Worm (Caenorhabditis elegans) whole organism, late embryonic: ENCODE data around the gene ZK105.3.

Experiments used
- C08G9.2 ChIP-seq: sonication (generic microtip); optimal IDR thresholded peaks from 2 replicates; lab custom pipeline; 2016; ENCODE audit warnings: mild to moderate bottlenecking, missing genetic modification characterization, moderate library complexity, missing compliant biosample characterization
- K02D7.2 ChIP-seq: sonication (generic microtip); optimal IDR thresholded peaks from 2 replicates; lab custom pipeline; 2017; ENCODE audit warnings: mild to moderate bottlenecking, missing genetic modification characterization, missing compliant biosample characterization
- Y22D7AL.16 ChIP-seq: sonication (generic microtip); optimal IDR thresholded peaks from 2 replicates; lab custom pipeline; 2016; ENCODE audit warnings: missing genetic modification characterization, missing compliant biosample characterization
- ahr-1 ChIP-seq: sonication (generic microtip); optimal IDR thresholded peaks from 2 replicates; lab custom pipeline; 2016; ENCODE audit warnings: missing genetic modification characterization, missing compliant biosample characterization
- ama-1 ChIP-seq: fragments of 150-350 bp; optimal IDR thresholded peaks from 2 replicates; lab custom pipeline; 2014
- ceh-18 ChIP-seq: sonication (generic microtip); optimal IDR thresholded peaks from 2 replicates; lab custom pipeline; 2016; ENCODE audit warnings: missing genetic modification characterization, missing compliant biosample characterization
- ceh-19 ChIP-seq: fragments of 200-800 bp; sonication (Bioruptor generic); optimal IDR thresholded peaks from 2 replicates; lab custom pipeline; 2018; ENCODE audit warnings: mild to moderate bottlenecking, missing genetic modification characterization, missing compliant biosample characterization
- ceh-2 ChIP-seq: sonication (generic microtip); optimal IDR thresholded peaks from 2 replicates; lab custom pipeline; 2016; ENCODE audit warnings: missing genotype, missing genetic modification characterization, missing compliant biosample characterization
- ceh-24 ChIP-seq: sonication (generic microtip); optimal IDR thresholded peaks from 2 replicates; lab custom pipeline; 2016; ENCODE audit warnings: mild to moderate bottlenecking, missing genetic modification characterization, missing compliant biosample characterization
- ceh-30 ChIP-seq: fragments of 150-350 bp; optimal IDR thresholded peaks from 2 replicates; lab custom pipeline; 2014; ENCODE audit warnings: missing biosample characterization, missing genetic modification characterization
- ceh-31 ChIP-seq: sonication (generic microtip); optimal IDR thresholded peaks from 2 replicates; lab custom pipeline; 2016; ENCODE audit warnings: missing genetic modification characterization, missing compliant biosample characterization
- ceh-34 ChIP-seq: sonication (generic microtip); optimal IDR thresholded peaks from 2 replicates; lab custom pipeline; 2016; ENCODE audit warnings: mild to moderate bottlenecking, missing genetic modification characterization, missing compliant biosample characterization
- ceh-45 ChIP-seq: fragments of 200-800 bp; sonication (Bioruptor generic); IDR thresholded peaks from 2 replicates; pipeline ENCODE4 v1.3.6; 2022; ENCODE audit warnings: missing genetic modification reagents, missing genetic modification characterization, missing compliant biosample characterization
- ceh-6 ChIP-seq: fragments of 200-800 bp; sonication (Bioruptor generic); optimal IDR thresholded peaks from 2 replicates; lab custom pipeline; 2018; ENCODE audit warnings: mild to moderate bottlenecking, missing genetic modification characterization, missing compliant biosample characterization
- ceh-9 ChIP-seq: sonication (generic microtip); optimal IDR thresholded peaks from 2 replicates; lab custom pipeline; 2016; ENCODE audit warnings: mild to moderate bottlenecking, missing genetic modification characterization, inconsistent platforms, missing compliant biosample characterization
- dmd-4 ChIP-seq: sonication (generic microtip); optimal IDR thresholded peaks from 2 replicates; lab custom pipeline; 2016; ENCODE audit warnings: borderline replicate concordance, missing genetic modification characterization, missing compliant biosample characterization
- dve-1 ChIP-seq: sonication (generic microtip); optimal IDR thresholded peaks from 2 replicates; lab custom pipeline; 2017; ENCODE audit warnings: antibody characterized with exemption, mild to moderate bottlenecking, missing genetic modification characterization, missing compliant biosample characterization
- elt-2 ChIP-seq: sonication (generic microtip); optimal IDR thresholded peaks from 2 replicates; lab custom pipeline; 2016; ENCODE audit warnings: missing genetic modification reagents, missing genetic modification characterization, missing compliant biosample characterization
- elt-4 ChIP-seq: sonication (generic microtip); optimal IDR thresholded peaks from 2 replicates; lab custom pipeline; 2016; ENCODE audit warnings: missing genetic modification characterization, missing compliant biosample characterization
- ets-4 ChIP-seq: sonication (generic microtip); optimal IDR thresholded peaks from 2 replicates; lab custom pipeline; 2016; ENCODE audit warnings: missing genetic modification characterization, missing compliant biosample characterization
- eyg-1 ChIP-seq: sonication (generic microtip); optimal IDR thresholded peaks from 2 replicates; lab custom pipeline; 2016; ENCODE audit warnings: missing genotype, missing genetic modification characterization, missing compliant biosample characterization
- fkh-10 ChIP-seq: fragments of 150-350 bp; optimal IDR thresholded peaks from 2 replicates; lab custom pipeline; 2014; ENCODE audit warnings: missing biosample characterization, missing genetic modification reagents, missing genetic modification characterization
- gmeb-2 ChIP-seq: sonication (generic microtip); optimal IDR thresholded peaks from 2 replicates; lab custom pipeline; 2016; ENCODE audit warnings: missing genetic modification characterization, inconsistent platforms, missing compliant biosample characterization
- hlh-15 ChIP-seq: sonication (generic microtip); optimal IDR thresholded peaks from 2 replicates; lab custom pipeline; 2016; ENCODE audit warnings: missing genetic modification characterization, missing compliant biosample characterization
- hlh-30 ChIP-seq: sonication (generic microtip); optimal IDR thresholded peaks from 2 replicates; lab custom pipeline; 2017; ENCODE audit warnings: antibody characterized with exemption, missing genetic modification characterization, missing compliant biosample characterization; ENCODE audit not compliant: insufficient read depth
- lin-11 ChIP-seq: fragments of 200-800 bp; sonication (Bioruptor generic); optimal IDR thresholded peaks from 2 replicates; lab custom pipeline; 2018; ENCODE audit warnings: mild to moderate bottlenecking, missing genetic modification characterization, missing compliant biosample characterization
- madf-2 ChIP-seq: sonication (generic microtip); optimal IDR thresholded peaks from 2 replicates; lab custom pipeline; 2017; ENCODE audit warnings: missing genetic modification characterization, missing compliant biosample characterization
- mec-3 ChIP-seq: sonication (generic microtip); optimal IDR thresholded peaks from 2 replicates; lab custom pipeline; 2016; ENCODE audit warnings: borderline replicate concordance, missing genetic modification characterization, missing compliant biosample characterization
- nfya-1 ChIP-seq: sonication (generic microtip); optimal IDR thresholded peaks from 2 replicates; lab custom pipeline; 2017; ENCODE audit warnings: missing genetic modification characterization, mild to moderate bottlenecking, missing compliant biosample characterization, antibody characterized with exemption, moderate library complexity
- nhr-11 ChIP-seq: fragments of 150-350 bp; optimal IDR thresholded peaks from 2 replicates; lab custom pipeline; 2014; ENCODE audit warnings: missing biosample characterization, missing genetic modification characterization
- pax-1 ChIP-seq: fragments of 150-350 bp; optimal IDR thresholded peaks from 2 replicates; lab custom pipeline; 2014; ENCODE audit warnings: missing biosample characterization, missing genetic modification characterization
- pha-4 ChIP-seq: fragments of 150-350 bp; optimal IDR thresholded peaks from 2 replicates; lab custom pipeline; 2018; ENCODE audit warnings: missing biosample characterization, missing genetic modification reagents, missing genetic modification characterization
- ref-2 ChIP-seq: sonication (generic microtip); optimal IDR thresholded peaks from 2 replicates; lab custom pipeline; 2016; ENCODE audit warnings: missing genetic modification characterization, missing compliant biosample characterization
- rnt-1 ChIP-seq: sonication (generic microtip); optimal IDR thresholded peaks from 2 replicates; lab custom pipeline; 2016; ENCODE audit warnings: missing genetic modification characterization, missing compliant biosample characterization
- sox-2 ChIP-seq: fragments of 200-800 bp; sonication (Bioruptor generic); IDR thresholded peaks from 2 replicates; pipeline ENCODE4 v1.3.6; 2022; ENCODE audit warnings: missing genetic modification reagents, missing genetic modification characterization, missing compliant biosample characterization
- syd-9 ChIP-seq: sonication (generic microtip); optimal IDR thresholded peaks from 2 replicates; lab custom pipeline; 2016; ENCODE audit warnings: mild to moderate bottlenecking, missing genetic modification characterization, moderate library complexity, missing compliant biosample characterization
- tbx-2 ChIP-seq: sonication (generic microtip); optimal IDR thresholded peaks from 2 replicates; lab custom pipeline; 2016; ENCODE audit warnings: missing genetic modification characterization, missing compliant biosample characterization
- unc-42 ChIP-seq: sonication (generic microtip); optimal IDR thresholded peaks from 2 replicates; lab custom pipeline; 2016; ENCODE audit warnings: missing genotype, missing genetic modification characterization, missing compliant biosample characterization
- unc-55 ChIP-seq: sonication (generic microtip); optimal IDR thresholded peaks from 2 replicates; lab custom pipeline; 2017; ENCODE audit warnings: missing biosample characterization, missing genetic modification reagents, missing genetic modification characterization
- unc-86 ChIP-seq: sonication (generic microtip); optimal IDR thresholded peaks from 2 replicates; lab custom pipeline; 2016; ENCODE audit warnings: missing genetic modification characterization, missing compliant biosample characterization
- zip-5 ChIP-seq: sonication (generic microtip); optimal IDR thresholded peaks from 2 replicates; lab custom pipeline; 2016; ENCODE audit warnings: missing genetic modification characterization, missing compliant biosample characterization
- ztf-16 ChIP-seq: sonication (generic microtip); optimal IDR thresholded peaks from 2 replicates; lab custom pipeline; 2017; ENCODE audit warnings: missing genetic modification characterization, missing compliant biosample characterization

ZK105.3 gene

ce11 chrV:7733240-7733765 lies 36.4 kb downstream of the ZK105.3 start:
- TF ChIP-seq ceh-6 (GFP tag; lab: Kevin White, UChicago), result no peak
- no peak for TF ChIP-seq dmd-4 (tag; lab: Kevin White, UChicago)
- TF ChIP-seq, all 69 proteins: peak for 0

ce11 chrV:7734909-7735308 lies 38.0 kb downstream of the ZK105.3 start, which contains the start of gene clic-1:
Gene clic-1 (minus strand): TSS chrV:7734911.
- TF ChIP-seq ets-4 (peak; percentile 11), ceh-34 (tag; lab: Kevin White, UChicago) (peak; percentile 18), rnt-1 (tag; lab: Kevin White, UChicago) (peak; percentile 24), pax-1 (tag; lab: Kevin White, UChicago) (no peak), hlh-30 (tag; lab: Kevin White, UChicago) (peak; percentile 10), ref-2 (tag; lab: Kevin White, UChicago) (peak; percentile 51), nhr-11 (tag; lab: Kevin White, UChicago) (no peak), lin-11 (tag; lab: Kevin White, UChicago) (no peak), unc-42 (tag; lab: Kevin White, UChicago) (peak; percentile 68), ahr-1 (no peak), nfya-1 (tag; lab: Kevin White, UChicago) (peak; percentile 74), mec-3 (tag; lab: Kevin White, UChicago) (no peak), C08G9.2 (tag; lab: Kevin White, UChicago) (no peak), zip-5 (no peak), ceh-18 (tag; lab: Kevin White, UChicago) (peak; percentile 53), ceh-6 (GFP tag; lab: Kevin White, UChicago) (no peak), fkh-10 (GFP tag; lab: Kevin White, UChicago) (no peak), ceh-30 (tag; lab: Kevin White, UChicago) (no peak), unc-55 (GFP tag; lab: Kevin White, UChicago) (peak; percentile 44), ceh-24 (tag; lab: Kevin White, UChicago) (no peak), syd-9 (no peak), elt-4 (tag; lab: Kevin White, UChicago) (no peak), madf-2 (tag; lab: Kevin White, UChicago) (no peak), ceh-31 (tag; lab: Kevin White, UChicago) (peak; percentile 29)

- TF ChIP-seq unc-86 (tag; lab: Kevin White, UChicago) (no peak), ceh-19 (GFP tag; lab: Kevin White, UChicago) (no peak), ceh-18 (tag; lab: Kevin White, UChicago) (no peak), lin-11 (tag; lab: Kevin White, UChicago) (no peak), ceh-2 (tag; lab: Kevin White, UChicago) (no peak), hlh-15 (no peak), Y22D7AL.16 (tag; lab: Kevin White, UChicago) (no peak), zip-5 (no peak), elt-2 (tag; lab: Kevin White, UChicago) (no peak), ahr-1 (no peak), syd-9 (no peak), sox-2 (GFP tag; lab: Robert Waterston, UW) (no peak), unc-55 (GFP tag; lab: Kevin White, UChicago) (no peak), eyg-1 (tag; lab: Kevin White, UChicago) (no peak), K02D7.2 (tag; lab: Kevin White, UChicago) (no peak), ama-1 (lab: Kevin White, UChicago) (no peak), ets-4 (no peak), ztf-16 (tag; lab: Kevin White, UChicago) (no peak), gmeb-2 (tag; lab: Kevin White, UChicago) (no peak)
These were observed 38.4 kb downstream of the ZK105.3 start, which contains the start of gene srr-10 for ce11 chrV:7735319-7735718. Gene srr-10 (plus strand): TSS chrV:7735619.

ce11 chrV:7737710-7738109 lies 40.8 kb downstream of the ZK105.3 start, which contains the start of gene srr-9:
Gene srr-9 (plus strand): TSS chrV:7738010.
- TF ChIP-seq ceh-9, result no peak
- no peak for TF ChIP-seq pha-4 (tag; lab: Kevin White, UChicago)
- TF ChIP-seq ceh-45, result no peak
- TF ChIP-seq dmd-4 (tag; lab: Kevin White, UChicago), result no peak
- TF ChIP-seq dve-1 (tag; lab: Kevin White, UChicago), result no peak
- no peak for TF ChIP-seq syd-9
- TF ChIP-seq tbx-2 (tag; lab: Kevin White, UChicago), result no peak
- TF ChIP-seq madf-2 (tag; lab: Kevin White, UChicago), result no peak
